Fruit fly (Drosophila melanogaster) whole organism, prepupa: ENCODE data around the gene CG46439.

ENCODE experiments used
- CG11762 ChIP-seq: fragments of 200-800 bp; sonication (Bioruptor generic); optimal IDR thresholded peaks from 3 replicates; lab custom pipeline; 2016; ENCODE audit warnings: missing biosample characterization, missing genetic modification characterization; ENCODE audit not compliant: insufficient read depth
- CG8319 ChIP-seq: fragments of 200-800 bp; sonication (Bioruptor generic); optimal IDR thresholded peaks from 3 replicates; lab custom pipeline; 2016; ENCODE audit warnings: missing biosample characterization, missing genetic modification characterization
- Hr39 ChIP-seq: fragments of 200-800 bp; sonication (Bioruptor generic); optimal IDR thresholded peaks from 2 replicates; lab custom pipeline; 2016; ENCODE audit warnings: missing biosample characterization, missing genetic modification characterization
- Met ChIP-seq: fragments of 200-800 bp; sonication (Bioruptor generic); optimal IDR thresholded peaks from 3 replicates; lab custom pipeline; 2016; ENCODE audit warnings: missing biosample characterization, missing genetic modification characterization
- achi ChIP-seq: fragments of 200-800 bp; sonication (Bioruptor generic); optimal IDR thresholded peaks from 3 replicates; lab custom pipeline; 2016; ENCODE audit warnings: missing biosample characterization, missing genetic modification characterization
- fd85E ChIP-seq: fragments of 200-800 bp; sonication (Bioruptor generic); optimal IDR thresholded peaks from 3 replicates; lab custom pipeline; 2016; ENCODE audit warnings: missing biosample characterization, missing genetic modification characterization
- fkh ChIP-seq: fragments of 200-800 bp; sonication (Bioruptor generic); optimal IDR thresholded peaks from 3 replicates; lab custom pipeline; 2017; ENCODE audit warnings: missing biosample characterization, mild to moderate bottlenecking, missing genetic modification characterization, moderate library complexity

DNA sequence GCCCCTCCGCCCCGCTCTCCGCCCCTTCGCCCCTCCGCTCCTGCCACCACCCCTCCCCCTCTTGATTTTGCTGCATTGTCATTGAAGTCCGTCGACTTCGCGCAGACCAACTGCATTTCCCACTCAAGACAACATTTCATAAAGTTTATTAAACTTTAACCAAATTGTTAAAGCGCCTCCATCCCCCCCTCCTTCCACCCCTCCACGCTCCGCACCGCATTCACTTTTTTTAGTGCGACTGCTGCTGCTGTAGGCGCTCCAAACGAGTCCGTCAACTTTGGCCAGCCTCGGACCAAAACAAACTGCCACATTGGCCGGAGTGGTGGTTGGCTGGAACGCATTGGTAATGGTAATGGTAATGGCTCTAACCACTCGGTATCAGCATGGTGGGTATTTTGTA, 42.8 kb upstream of the CG46439 start:
- TF ChIP-seq Hr39 (GFP tag; lab: Kevin White, UChicago) (no peak), CG8319 (GFP tag; lab: Kevin White, UChicago) (no peak), CG11762 (GFP tag; lab: Kevin White, UChicago) (no peak), fd85E (GFP tag; lab: Kevin White, UChicago) (no peak), fkh (no peak), Met (GFP tag; lab: Kevin White, UChicago) (no peak), achi (no peak)
